Worm (Caenorhabditis elegans) whole organism, L1 larva: ENCODE measurements around the gene T19D12.6.

Experiments used
- Y116A8C.19 ChIP-seq: sonication (generic microtip); optimal IDR thresholded peaks from 2 replicates; lab custom pipeline; 2016; ENCODE audit warnings: missing compliant biosample characterization, missing genetic modification characterization, borderline replicate concordance
- aha-1 ChIP-seq: fragments of 150-350 bp; optimal IDR thresholded peaks from 2 replicates; lab custom pipeline; 2014; ENCODE audit warnings: missing biosample characterization, missing genetic modification characterization
- alr-1 ChIP-seq: fragments of 200-800 bp; sonication (Bioruptor generic); optimal IDR thresholded peaks from 2 replicates; lab custom pipeline; 2018; ENCODE audit warnings: borderline replicate concordance, mild to moderate bottlenecking, missing genetic modification characterization, missing compliant biosample characterization
- aly-2 ChIP-seq: fragments of 150-350 bp; optimal IDR thresholded peaks from 2 replicates; lab custom pipeline; 2014; ENCODE audit warnings: missing biosample characterization, missing genetic modification characterization
- ces-1 ChIP-seq: fragments of 150-350 bp; optimal IDR thresholded peaks from 2 replicates; lab custom pipeline; 2014; ENCODE audit warnings: missing biosample characterization, missing genetic modification reagents, missing genetic modification characterization
- dpl-1 ChIP-seq, 3 experiments: fragments of 150-350 bp in 2 of 3; sonication (generic microtip) in 1 of 3; optimal IDR thresholded peaks; 2 replicates each; lab custom pipeline; 2014 to 2017; ENCODE audit warnings: missing biosample characterization in 3 of 3, missing genetic modification characterization in 3 of 3, missing genetic modification reagents in 3 of 3
- dsc-1 ChIP-seq: sonication (generic microtip); optimal IDR thresholded peaks from 2 replicates; lab custom pipeline; 2016; ENCODE audit warnings: mild to moderate bottlenecking, missing genetic modification characterization, missing compliant biosample characterization
- efl-1 ChIP-seq, 4 experiments: fragments of 150-350 bp; optimal IDR thresholded peaks in 3 of 4; peaks in 1 of 4; 1 replicate in 1 of 4; 2 replicates in 3 of 4; lab custom pipeline; 2014; ENCODE audit warnings: missing biosample characterization in 2 of 4, missing genetic modification characterization in 2 of 4, missing genetic modification reagents in 2 of 4
- fkh-10 ChIP-seq: sonication (generic microtip); optimal IDR thresholded peaks from 2 replicates; lab custom pipeline; 2017; ENCODE audit warnings: missing biosample characterization, missing genetic modification reagents, missing genetic modification characterization
- fkh-4 ChIP-seq: sonication (generic microtip); optimal IDR thresholded peaks from 2 replicates; lab custom pipeline; 2016; ENCODE audit warnings: missing compliant biosample characterization, missing genetic modification characterization, borderline replicate concordance
- fkh-8 ChIP-seq: sonication (generic microtip); optimal IDR thresholded peaks from 2 replicates; lab custom pipeline; 2016; ENCODE audit warnings: mild to moderate bottlenecking, missing genetic modification characterization, missing compliant biosample characterization
- hlh-4 ChIP-seq: sonication (generic microtip); optimal IDR thresholded peaks from 2 replicates; lab custom pipeline; 2016; ENCODE audit warnings: mild to moderate bottlenecking, missing genetic modification characterization, missing compliant biosample characterization
- isw-1 ChIP-seq: fragments of 200-800 bp; sonication (Bioruptor generic); IDR thresholded peaks from 2 replicates; pipeline ENCODE4 v1.3.6; 2022; ENCODE audit warnings: missing genetic modification characterization, missing compliant biosample characterization
- jun-1 ChIP-seq: fragments of 150-350 bp; optimal IDR thresholded peaks from 2 replicates; lab custom pipeline; 2014; ENCODE audit warnings: missing biosample characterization, missing genetic modification reagents, missing genetic modification characterization
- lir-3 ChIP-seq: sonication (generic microtip); optimal IDR thresholded peaks from 2 replicates; lab custom pipeline; 2016; ENCODE audit warnings: mild to moderate bottlenecking, missing genetic modification characterization, moderate library complexity, missing compliant biosample characterization; ENCODE audit not compliant: poor library complexity
- lsy-2 ChIP-seq, 2 experiments: fragments of 150-350 bp; optimal IDR thresholded peaks; 2 replicates each; lab custom pipeline; 2014; ENCODE audit warnings: missing biosample characterization in 2 of 2, missing genetic modification characterization in 2 of 2
- mef-2 ChIP-seq: fragments of 150-350 bp; optimal IDR thresholded peaks from 2 replicates; lab custom pipeline; 2014; ENCODE audit warnings: missing biosample characterization, missing genetic modification characterization
- nhr-11 ChIP-seq: fragments of 150-350 bp; optimal IDR thresholded peaks from 2 replicates; lab custom pipeline; 2014; ENCODE audit warnings: missing biosample characterization, missing genetic modification characterization
- nhr-12 ChIP-seq: sonication (generic microtip); optimal IDR thresholded peaks from 2 replicates; lab custom pipeline; 2017; ENCODE audit warnings: missing biosample characterization, missing genetic modification characterization
- nhr-28 ChIP-seq: fragments of 150-350 bp; optimal IDR thresholded peaks from 2 replicates; lab custom pipeline; 2014; ENCODE audit warnings: missing biosample characterization, missing genetic modification characterization
- nhr-47 ChIP-seq: sonication (generic microtip); optimal IDR thresholded peaks from 2 replicates; lab custom pipeline; 2016; ENCODE audit warnings: mild to moderate bottlenecking, missing genetic modification characterization, moderate library complexity, missing compliant biosample characterization
- nhr-71 ChIP-seq: sonication (generic microtip); optimal IDR thresholded peaks from 2 replicates; lab custom pipeline; 2016; ENCODE audit warnings: mild to moderate bottlenecking, missing genetic modification characterization, moderate library complexity, missing compliant biosample characterization
- nhr-77 ChIP-seq: fragments of 150-350 bp; optimal IDR thresholded peaks from 2 replicates; lab custom pipeline; 2014; ENCODE audit warnings: missing biosample characterization, missing genetic modification characterization
- nhr-90 ChIP-seq: sonication (generic microtip); optimal IDR thresholded peaks from 2 replicates; lab custom pipeline; 2016; ENCODE audit warnings: mild to moderate bottlenecking, missing genetic modification characterization, missing compliant biosample characterization; ENCODE audit not compliant: poor library complexity
- pag-3 ChIP-seq: sonication (generic microtip); optimal IDR thresholded peaks from 2 replicates; lab custom pipeline; 2017; ENCODE audit warnings: missing genetic modification characterization, mild to moderate bottlenecking, missing compliant biosample characterization, antibody characterized with exemption, borderline replicate concordance; ENCODE audit not compliant: insufficient read depth
- pax-3 ChIP-seq: fragments of 200-800 bp; sonication (Bioruptor generic); optimal IDR thresholded peaks from 2 replicates; lab custom pipeline; 2018; ENCODE audit warnings: mild to moderate bottlenecking, missing genetic modification characterization, moderate library complexity, missing compliant biosample characterization
- pqm-1 ChIP-seq: sonication (generic microtip); optimal IDR thresholded peaks from 3 replicates; lab custom pipeline; 2017; ENCODE audit warnings: missing biosample characterization, missing genetic modification characterization
- rnt-1 ChIP-seq: sonication (generic microtip); optimal IDR thresholded peaks from 2 replicates; lab custom pipeline; 2016; ENCODE audit warnings: mild to moderate bottlenecking, missing genetic modification characterization, moderate library complexity, missing compliant biosample characterization
- skn-1 ChIP-seq: fragments of 150-350 bp; optimal IDR thresholded peaks from 2 replicates; lab custom pipeline; 2014; ENCODE audit warnings: missing biosample characterization, missing genetic modification characterization
- snpc-4 ChIP-seq: fragments of 150-350 bp; optimal IDR thresholded peaks from 2 replicates; lab custom pipeline; 2014; ENCODE audit warnings: missing biosample characterization, missing genetic modification characterization
- sox-4 ChIP-seq: sonication (generic microtip); optimal IDR thresholded peaks from 2 replicates; lab custom pipeline; 2016; ENCODE audit warnings: missing genetic modification characterization, missing compliant biosample characterization
- sptf-1 ChIP-seq: fragments of 150-350 bp; optimal IDR thresholded peaks from 2 replicates; lab custom pipeline; 2014; ENCODE audit warnings: missing biosample characterization, missing genetic modification characterization
- sup-37 ChIP-seq: fragments of 200-800 bp; sonication (Bioruptor generic); optimal IDR thresholded peaks from 2 replicates; lab custom pipeline; 2018; ENCODE audit warnings: mild to moderate bottlenecking, missing genetic modification characterization, missing compliant biosample characterization
- swsn-7 ChIP-seq: sonication (generic microtip); optimal IDR thresholded peaks from 2 replicates; lab custom pipeline; 2016; ENCODE audit warnings: missing genetic modification characterization, missing compliant biosample characterization
- tlp-1 ChIP-seq: fragments of 150-350 bp; optimal IDR thresholded peaks from 2 replicates; lab custom pipeline; 2014; ENCODE audit warnings: missing biosample characterization, missing genetic modification characterization
- unc-86 ChIP-seq: sonication (generic microtip); optimal IDR thresholded peaks from 2 replicates; lab custom pipeline; 2016; ENCODE audit warnings: missing genetic modification characterization, missing compliant biosample characterization
- vab-15 ChIP-seq: sonication (generic microtip); optimal IDR thresholded peaks from 2 replicates; lab custom pipeline; 2017; ENCODE audit warnings: missing genotype, mild to moderate bottlenecking, missing genetic modification characterization, missing compliant biosample characterization

Gene T19D12.6

ce11 chrII:6651719-6652118 is 8.8 kb upstream of the T19D12.6 start, which contains the start of gene sra-26:
TSS of gene sra-26 (minus strand) at chrII:6651819.
- TF ChIP-seq aha-1 (tag; lab: Kevin White, UChicago), result no peak
- TF ChIP-seq hlh-4 (tag; lab: Kevin White, UChicago), result no peak
- TF ChIP-seq fkh-8 (tag; lab: Kevin White, UChicago), result no peak
- TF ChIP-seq rnt-1 (tag; lab: Kevin White, UChicago), result no peak
- TF ChIP-seq jun-1 (tag; lab: Kevin White, UChicago), result no peak
- no peak for TF ChIP-seq dsc-1 (tag; lab: Kevin White, UChicago)
- no peak for TF ChIP-seq skn-1 (tag; lab: Kevin White, UChicago)
- TF ChIP-seq, all 84 proteins: peak for 0

ce11 chrII:6649026-6649425 is 6.1 kb upstream of the T19D12.6 start, which contains the start of gene oig-8:
TSS of gene oig-8 (minus strand) at chrII:6649126.
- TF ChIP-seq lsy-2 (tag; optimal IDR thresholded peaks at IDR 0.05; lab: Kevin White, UChicago) (no peak), unc-86 (tag; lab: Kevin White, UChicago) (no peak), nhr-11 (tag; lab: Kevin White, UChicago) (no peak), nhr-71 (tag; lab: Kevin White, UChicago) (no peak), pax-3 (tag; lab: Kevin White, UChicago) (no peak), hlh-4 (tag; lab: Kevin White, UChicago) (no peak), nhr-28 (tag; lab: Kevin White, UChicago) (no peak), alr-1 (tag; lab: Kevin White, UChicago) (no peak), nhr-77 (tag; lab: Kevin White, UChicago) (no peak), isw-1 (no peak), fkh-10 (no peak), fkh-4 (no peak), lir-3 (tag; lab: Kevin White, UChicago) (no peak), nhr-47 (tag; lab: Kevin White, UChicago) (no peak), snpc-4 (no peak), mef-2 (tag; lab: Kevin White, UChicago) (no peak), jun-1 (tag; lab: Kevin White, UChicago) (no peak), nhr-12 (tag; lab: Kevin White, UChicago) (no peak)

ce11 chrII:6646903-6647302 is 4.0 kb upstream of the T19D12.6 start:
- TF ChIP-seq dsc-1 (tag; lab: Kevin White, UChicago), result peak; percentile 63
- TF ChIP-seq sptf-1 (tag; lab: Kevin White, UChicago), result no peak
- no peak for TF ChIP-seq swsn-7
- no peak for TF ChIP-seq ces-1 (GFP tag; lab: Kevin White, UChicago)
- no peak for TF ChIP-seq efl-1 (optimal IDR thresholded peaks at IDR 0.05; lab: Kevin White, UChicago)
- TF ChIP-seq efl-1 (GFP tag; optimal IDR thresholded peaks at IDR 0.05 in 1 of 2; lab: Kevin White, UChicago), result peak in 1 of 2 experiments; percentile 5
- TF ChIP-seq, all 84 proteins: peak for 2

ce11 chrII:6642180-6642579 is 737 bp downstream of the T19D12.6 start:
- TF ChIP-seq aly-2 (no peak), tlp-1 (tag; lab: Kevin White, UChicago) (no peak), fkh-10 (peak; percentile 20), hlh-4 (tag; lab: Kevin White, UChicago) (no peak), pqm-1 (tag; lab: Kevin White, UChicago) (no peak), dsc-1 (tag; lab: Kevin White, UChicago) (peak; percentile 53), sox-4 (tag; lab: Kevin White, UChicago) (no peak), ces-1 (GFP tag; lab: Kevin White, UChicago) (no peak)

DNA sequence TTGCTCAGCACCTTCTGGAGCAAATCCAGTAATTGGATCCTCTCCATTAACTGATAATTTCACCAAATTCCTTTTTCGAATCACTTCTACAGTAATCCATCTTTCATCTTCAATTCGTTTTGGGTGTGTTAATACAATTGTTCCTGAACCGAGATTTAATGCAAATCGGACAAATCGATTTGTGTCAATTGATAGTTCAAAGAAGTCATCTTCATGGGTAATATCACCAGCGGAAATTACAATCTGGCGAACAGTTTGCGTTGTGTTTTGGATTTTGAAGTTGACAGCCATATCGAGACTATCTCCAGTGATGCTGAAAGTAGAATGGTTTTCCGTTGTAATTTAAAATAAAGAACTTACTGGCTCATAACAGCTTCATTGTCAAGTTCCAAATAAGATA is 5.1 kb downstream of the T19D12.6 start:
- no peak for TF ChIP-seq pag-3 (tag; lab: Kevin White, UChicago)
- TF ChIP-seq sup-37 (GFP tag; lab: Kevin White, UChicago), result no peak
- no peak for TF ChIP-seq Y116A8C.19 (tag; lab: Kevin White, UChicago)
- no peak for TF ChIP-seq rnt-1 (tag; lab: Kevin White, UChicago)
- TF ChIP-seq vab-15 (tag; lab: Kevin White, UChicago), result no peak
- no peak for TF ChIP-seq dsc-1 (tag; lab: Kevin White, UChicago)
- no peak for TF ChIP-seq nhr-28 (tag; lab: Kevin White, UChicago)
- TF ChIP-seq nhr-11 (tag; lab: Kevin White, UChicago), result no peak
- TF ChIP-seq dpl-1 (GFP tag; optimal IDR thresholded peaks at IDR 0.05; lab: Kevin White, UChicago), result no peak
- no peak for TF ChIP-seq nhr-90 (tag; lab: Kevin White, UChicago)
- no peak for TF ChIP-seq sox-4 (tag; lab: Kevin White, UChicago)
- TF ChIP-seq nhr-77 (tag; lab: Kevin White, UChicago), result no peak
